Worm (Caenorhabditis elegans) whole organism, L4 larva: ENCODE measurements around the gene rfip-2.

Experiments used
- F26F4.8 ChIP-seq: fragments of 200-800 bp; sonication (Bioruptor generic); conservative IDR thresholded peaks from 2 replicates; pipeline ENCODE4 v1.3.6; 2022; ENCODE audit warnings: missing genetic modification characterization, missing compliant biosample characterization
- R02D3.7 ChIP-seq: fragments of 150-350 bp; sonication (generic microtip); optimal IDR thresholded peaks from 3 replicates; lab custom pipeline; 2014; ENCODE audit warnings: missing biosample characterization, missing genetic modification characterization
- T20F7.1 ChIP-seq: fragments of 200-800 bp; sonication (Bioruptor generic); optimal IDR thresholded peaks from 2 replicates; lab custom pipeline; 2018; ENCODE audit warnings: mild to moderate bottlenecking, missing genetic modification characterization, missing compliant biosample characterization
- T26A8.4 ChIP-seq: fragments of 200-800 bp; sonication (Bioruptor generic); IDR thresholded peaks from 2 replicates; pipeline ENCODE4 v1.3.6; 2022; ENCODE audit warnings: missing genetic modification characterization, missing compliant biosample characterization
- Y48G9A.11 ChIP-seq: fragments of 200-800 bp; sonication (Bioruptor generic); IDR thresholded peaks from 2 replicates; pipeline ENCODE4 v1.3.6; 2022; ENCODE audit warnings: missing genetic modification reagents, missing genetic modification characterization, missing compliant biosample characterization
- Y75B8A.6 ChIP-seq: fragments of 200-800 bp; sonication (Bioruptor generic); IDR thresholded peaks from 2 replicates; pipeline ENCODE4 v1.3.6; 2022; ENCODE audit warnings: missing genetic modification reagents, missing genetic modification characterization, missing compliant biosample characterization
- ZK546.5 ChIP-seq, 2 experiments: sonication (generic microtip); optimal IDR thresholded peaks; 2 replicates each; lab custom pipeline; 2017; ENCODE audit warnings: missing biosample characterization in 2 of 2, missing genetic modification characterization in 2 of 2
- aha-1 ChIP-seq: fragments of 150-350 bp; peaks from one replicate; lab custom pipeline; 2014; ENCODE audit warnings: missing biosample characterization, missing genetic modification characterization
- ama-1 ChIP-seq: fragments of 150-350 bp; optimal IDR thresholded peaks from 2 replicates; lab custom pipeline; 2014; ENCODE audit warnings: inconsistent platforms, mixed read lengths
- ceh-28 ChIP-seq: fragments of 150-350 bp; optimal IDR thresholded peaks from 2 replicates; lab custom pipeline; 2014; ENCODE audit warnings: missing biosample characterization, missing genetic modification reagents, missing genetic modification characterization
- ceh-44 ChIP-seq: fragments of 200-800 bp; sonication (Bioruptor generic); IDR thresholded peaks from 2 replicates; pipeline ENCODE4 v1.3.6; 2022; ENCODE audit warnings: missing genetic modification reagents, missing genetic modification characterization, missing compliant biosample characterization
- ceh-82 ChIP-seq: sonication (generic microtip); optimal IDR thresholded peaks from 2 replicates; lab custom pipeline; 2017; ENCODE audit warnings: missing biosample characterization, missing genetic modification characterization
- cey-2 ChIP-seq: sonication (generic microtip); optimal IDR thresholded peaks from 3 replicates; lab custom pipeline; 2017; ENCODE audit warnings: missing genetic modification characterization, mild to moderate bottlenecking, missing compliant biosample characterization, antibody characterized with exemption, borderline replicate concordance; ENCODE audit not compliant: insufficient read depth
- daf-16 ChIP-seq, 3 experiments: sonication (generic microtip); optimal IDR thresholded peaks; 2 replicates each; lab custom pipeline; 2016 to 2017; ENCODE audit warnings: missing genetic modification characterization in 3 of 3, missing genetic modification reagents in 3 of 3, mild to moderate bottlenecking in 2 of 3, missing compliant biosample characterization in 2 of 3, missing biosample characterization in 1 of 3, moderate library complexity in 1 of 3
- duxl-1 ChIP-seq: sonication (generic microtip); optimal IDR thresholded peaks from 2 replicates; lab custom pipeline; 2016; ENCODE audit warnings: mild to moderate bottlenecking, missing genetic modification characterization, moderate library complexity, missing compliant biosample characterization; ENCODE audit not compliant: poor library complexity
- egl-27 ChIP-seq: sonication (generic microtip); optimal IDR thresholded peaks from 3 replicates; lab custom pipeline; 2017; ENCODE audit warnings: missing biosample characterization, missing genetic modification reagents, missing genetic modification characterization
- gei-8 ChIP-seq: fragments of 200-800 bp; sonication (Bioruptor generic); optimal IDR thresholded peaks from 2 replicates; lab custom pipeline; 2018; ENCODE audit warnings: mild to moderate bottlenecking, missing genetic modification characterization, missing compliant biosample characterization
- hif-1 ChIP-seq, 2 experiments: sonication (generic microtip); optimal IDR thresholded peaks; 2 replicates each; lab custom pipeline; 2016 to 2017; ENCODE audit warnings: missing compliant biosample characterization in 2 of 2, missing genetic modification characterization in 2 of 2, missing genetic modification reagents in 2 of 2, missing genotype in 2 of 2, mild to moderate bottlenecking in 1 of 2
- hlh-11 ChIP-seq: fragments of 200-800 bp; sonication (Bioruptor generic); optimal IDR thresholded peaks from 2 replicates; lab custom pipeline; 2018; ENCODE audit warnings: mild to moderate bottlenecking, missing genetic modification characterization, missing compliant biosample characterization
- hmg-1.1 ChIP-seq: fragments of 200-800 bp; sonication (Bioruptor generic); IDR thresholded peaks from 2 replicates; pipeline ENCODE4 v1.3.6; 2022; ENCODE audit warnings: missing genetic modification reagents, missing genetic modification characterization, missing compliant biosample characterization
- lin-38 ChIP-seq: fragments of 200-800 bp; sonication (Bioruptor generic); IDR thresholded peaks from 2 replicates; pipeline ENCODE4 v1.3.6; 2022; ENCODE audit warnings: missing genetic modification reagents, missing genetic modification characterization, missing compliant biosample characterization
- madf-9 ChIP-seq: fragments of 200-800 bp; sonication (Bioruptor generic); conservative IDR thresholded peaks from 2 replicates; pipeline ENCODE4 v1.3.6; 2022; ENCODE audit warnings: missing genetic modification reagents, missing genetic modification characterization, missing compliant biosample characterization
- mdl-1 ChIP-seq, 2 experiments: fragments of 150-350 bp in 1 of 2; sonication (generic microtip) in 1 of 2; optimal IDR thresholded peaks; 2 replicates each; lab custom pipeline; 2014 to 2017; ENCODE audit warnings: missing biosample characterization in 2 of 2, missing genetic modification characterization in 2 of 2
- mdt-29 ChIP-seq: fragments of 200-800 bp; sonication (Bioruptor generic); IDR thresholded peaks from 2 replicates; pipeline ENCODE4 v1.3.6; 2022; ENCODE audit warnings: missing genetic modification reagents, missing genetic modification characterization, missing compliant biosample characterization
- mep-1 ChIP-seq: fragments of 150-350 bp; sonication (generic microtip); optimal IDR thresholded peaks from 3 replicates; lab custom pipeline; 2014; ENCODE audit warnings: missing biosample characterization, missing genetic modification characterization
- mxl-2 ChIP-seq: fragments of 200-800 bp; sonication (Bioruptor generic); conservative IDR thresholded peaks from 2 replicates; pipeline ENCODE4 v1.3.6; 2022; ENCODE audit warnings: missing genetic modification reagents, missing genetic modification characterization, missing compliant biosample characterization
- mxl-3 ChIP-seq: fragments of 200-800 bp; sonication (Bioruptor generic); optimal IDR thresholded peaks from 2 replicates; lab custom pipeline; 2018; ENCODE audit warnings: mild to moderate bottlenecking, missing genetic modification characterization, missing compliant biosample characterization
- nhr-41 ChIP-seq: fragments of 200-800 bp; sonication (Bioruptor generic); IDR thresholded peaks from 2 replicates; pipeline ENCODE4 v1.3.6; 2022; ENCODE audit warnings: missing genetic modification reagents, missing genetic modification characterization, missing compliant biosample characterization
- nhr-77 ChIP-seq: fragments of 150-350 bp; optimal IDR thresholded peaks from 2 replicates; lab custom pipeline; 2014; ENCODE audit warnings: missing biosample characterization, missing genetic modification characterization
- saeg-2 ChIP-seq: fragments of 200-800 bp; sonication (Bioruptor generic); IDR thresholded peaks from 2 replicates; pipeline ENCODE4 v1.3.6; 2022; ENCODE audit warnings: missing genetic modification reagents, missing genetic modification characterization, missing compliant biosample characterization
- sdz-12 ChIP-seq: fragments of 200-800 bp; sonication (Bioruptor generic); optimal IDR thresholded peaks from 2 replicates; lab custom pipeline; 2018; ENCODE audit warnings: mild to moderate bottlenecking, missing genetic modification characterization, missing compliant biosample characterization
- spr-1 ChIP-seq: sonication (generic microtip); optimal IDR thresholded peaks from 2 replicates; lab custom pipeline; 2016; ENCODE audit warnings: mild to moderate bottlenecking, missing genetic modification characterization, missing compliant biosample characterization
- tag-97 ChIP-seq: fragments of 200-800 bp; sonication (Bioruptor generic); IDR thresholded peaks from 2 replicates; pipeline ENCODE4 v1.3.6; 2022; ENCODE audit warnings: missing genetic modification characterization, missing compliant biosample characterization
- ztf-7 ChIP-seq: fragments of 150-350 bp; optimal IDR thresholded peaks from 2 replicates; lab custom pipeline; 2014; ENCODE audit warnings: missing biosample characterization, missing genetic modification characterization

The rfip-2 gene

DNA sequence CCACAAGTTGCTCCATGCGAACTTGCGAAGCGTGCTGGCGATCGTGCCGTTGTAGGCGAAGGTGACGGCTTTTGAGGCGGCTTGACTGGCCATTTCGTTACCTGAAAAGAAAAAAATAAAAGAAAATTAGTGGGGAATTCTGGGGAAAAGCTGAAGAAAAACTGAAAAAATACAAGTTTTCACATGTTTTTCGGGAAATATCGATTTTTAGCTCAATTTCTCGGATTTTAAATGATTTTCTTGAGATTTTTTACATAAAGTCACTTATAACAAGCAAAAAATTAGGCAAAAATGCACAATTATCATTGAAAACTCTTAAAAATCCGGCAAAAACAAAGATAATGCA, 22.6 kb upstream of the rfip-2 start, which contains the start of gene T02H6.11:
T02H6.11 (minus strand) TSS at position 101 of the 346 bp plus-strand sequence.
- TF ChIP-seq Y75B8A.6 (GFP tag; lab: Robert Waterston, UW): no peak
- TF ChIP-seq madf-9 (GFP tag; lab: Robert Waterston, UW): no peak
- TF ChIP-seq R02D3.7 (tag; lab: Kevin White, UChicago): no peak
- no peak for TF ChIP-seq ceh-82
- no peak for TF ChIP-seq mdt-29 (GFP tag; lab: Robert Waterston, UW)
- TF ChIP-seq mxl-2 (GFP tag; lab: Robert Waterston, UW): no peak
- TF ChIP-seq mdl-1 (tag; optimal IDR thresholded peaks at IDR 0.05; lab: Kevin White, UChicago): no peak
- no peak for TF ChIP-seq mxl-3 (GFP tag; lab: Kevin White, UChicago)
- TF ChIP-seq ceh-44 (GFP tag; lab: Robert Waterston, UW): no peak
- no peak for TF ChIP-seq nhr-77 (tag; lab: Kevin White, UChicago)
- no peak for TF ChIP-seq nhr-41 (GFP tag; lab: Robert Waterston, UW)
- no peak for TF ChIP-seq duxl-1 (tag; lab: Kevin White, UChicago)
- TF ChIP-seq T26A8.4 (GFP tag; lab: Robert Waterston, UW): no peak
- no peak for TF ChIP-seq mep-1
- TF ChIP-seq tag-97 (GFP tag; lab: Robert Waterston, UW): no peak
- no peak for TF ChIP-seq hmg-1.1 (GFP tag; lab: Robert Waterston, UW)
- no peak for TF ChIP-seq ztf-7 (tag; lab: Kevin White, UChicago)
- no peak for TF ChIP-seq hif-1 (tag; optimal IDR thresholded peaks at IDR 0.05; lab: Kevin White, UChicago)
- TF ChIP-seq, all 104 proteins: peak for 0

DNA sequence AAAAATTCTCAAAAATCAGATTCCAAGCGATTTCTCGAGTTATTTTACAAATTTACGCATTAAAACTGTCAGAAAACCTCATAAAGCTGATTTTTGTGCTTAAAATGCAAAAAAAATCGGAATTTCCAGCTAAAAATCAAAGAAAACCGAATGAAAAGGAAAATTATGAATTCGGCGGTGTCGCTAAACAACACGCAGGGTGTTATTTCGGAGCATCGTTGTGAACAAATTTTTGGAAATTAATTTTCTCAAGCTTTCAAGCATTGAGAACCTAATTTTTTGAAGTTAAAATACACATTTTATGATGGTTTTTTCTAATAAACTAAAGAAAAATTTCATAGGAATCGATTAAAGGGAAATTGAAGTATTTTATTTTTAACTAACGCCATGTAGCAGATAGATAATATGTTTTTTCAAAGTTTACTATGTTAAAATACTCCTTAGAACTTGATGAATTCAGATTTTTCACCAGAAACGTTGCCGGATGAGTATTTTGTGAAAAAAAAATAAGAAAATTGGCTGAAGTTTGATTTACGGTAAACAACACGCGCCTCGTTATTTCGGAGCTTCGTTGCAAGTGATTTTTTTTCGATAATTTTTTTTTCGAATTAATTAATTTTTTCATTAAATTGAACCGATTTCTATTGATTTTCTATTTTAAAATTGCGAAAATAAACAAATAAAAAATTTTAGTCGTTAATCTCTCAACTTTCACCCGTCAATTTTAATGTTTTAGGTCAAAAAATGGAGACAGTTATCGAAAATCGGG, 22.0 kb upstream of the rfip-2 start, which contains the start of gene thoc-1:
thoc-1 (plus strand) TSS at position 737 of the 769 bp plus-strand sequence.
- 0 out of 2 replicates have a peak, but pooled peaks have one; percentile 19 for TF ChIP-seq Y48G9A.11 (GFP tag; lab: Robert Waterston, UW)
- no peak for TF ChIP-seq ama-1 (lab: Kevin White, UChicago)
- TF ChIP-seq cey-2: no peak
- peak; percentile 93 for TF ChIP-seq T20F7.1 (GFP tag; lab: Kevin White, UChicago)
- no peak for TF ChIP-seq egl-27 (tag; lab: Kevin White, UChicago)
- no peak for TF ChIP-seq daf-16 (GFP tag; optimal IDR thresholded peaks at IDR 0.05; lab: Kevin White, UChicago)
- peak; percentile 3 for TF ChIP-seq daf-16 (tag; optimal IDR thresholded peaks at IDR 0.05; lab: Kevin White, UChicago)
- TF ChIP-seq gei-8 (GFP tag; lab: Kevin White, UChicago): no peak

DNA sequence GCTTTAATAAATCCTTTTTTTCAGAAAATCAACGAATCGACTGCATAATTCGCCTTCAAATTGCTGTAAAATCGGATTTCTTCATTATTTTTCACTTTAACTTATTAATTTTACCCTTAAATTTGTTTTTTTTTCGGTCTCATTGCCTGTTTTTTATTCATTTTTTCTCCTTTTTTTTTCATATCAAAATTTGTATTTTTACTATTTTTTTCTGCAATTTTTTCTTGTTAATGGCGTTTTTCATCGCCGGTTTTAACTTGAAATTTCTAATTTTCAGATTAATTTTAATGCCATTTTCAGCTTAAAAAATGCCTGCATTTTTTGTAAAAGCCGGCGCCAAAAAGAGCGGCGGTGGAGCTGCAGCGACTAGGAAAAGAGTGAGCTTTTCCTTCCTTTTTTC, 14.5 kb upstream of the rfip-2 start, which contains the start of gene T02H6.1:
T02H6.1 (plus strand) TSS at position 301 of the 400 bp plus-strand sequence.
- no peak for TF ChIP-seq ceh-28 (tag; lab: Kevin White, UChicago)
- no peak for TF ChIP-seq hlh-11 (tag; lab: Kevin White, UChicago)

DNA sequence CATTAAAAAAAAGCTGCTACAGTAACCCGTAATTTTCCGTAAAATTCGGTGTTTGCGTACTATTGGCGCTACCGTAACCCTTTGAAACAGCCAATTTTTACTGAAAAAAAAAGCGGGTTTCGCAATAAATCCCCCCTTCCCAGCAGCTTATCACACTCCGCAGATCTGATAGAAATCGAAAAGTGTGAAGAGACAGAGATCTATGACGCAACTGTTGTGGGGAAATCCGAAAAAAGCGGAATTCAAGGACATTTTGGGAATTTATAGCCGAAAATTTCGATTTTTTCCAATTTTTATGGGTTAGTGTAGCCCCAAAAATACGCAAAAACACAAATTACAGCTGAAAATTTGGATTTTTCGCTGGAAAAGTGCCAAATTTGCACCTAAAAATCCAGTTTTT, 1.7 kb upstream of the rfip-2 start:
- TF ChIP-seq aha-1 (tag; lab: Kevin White, UChicago) (peak; percentile 14), saeg-2 (GFP tag; lab: Robert Waterston, UW) (no peak)
- TF ChIP-seq, all 104 proteins: peak for 1

DNA sequence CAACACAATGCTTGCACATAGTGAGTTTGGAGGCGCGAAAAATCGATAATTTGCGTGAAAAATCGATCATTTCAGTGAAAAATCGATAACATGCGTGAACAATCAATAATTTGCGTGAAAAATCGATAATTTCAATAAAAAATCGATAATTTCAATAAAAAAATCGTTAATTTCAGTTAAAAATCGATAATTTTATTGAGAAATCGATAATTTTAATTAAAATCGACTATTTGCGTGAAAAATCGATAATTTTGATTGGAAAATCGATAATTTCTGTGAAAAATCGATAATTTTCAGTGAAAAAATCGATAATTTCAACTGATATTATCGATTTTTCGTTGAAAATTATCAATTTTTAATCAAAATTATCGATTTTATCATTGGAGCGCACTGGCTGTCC, 416 bp downstream of the rfip-2 start:
- no peak for TF ChIP-seq saeg-2 (GFP tag; lab: Robert Waterston, UW)
- no peak for TF ChIP-seq cey-2
- peak; percentile 0 for TF ChIP-seq aha-1 (tag; lab: Kevin White, UChicago)
- TF ChIP-seq Y75B8A.6 (GFP tag; lab: Robert Waterston, UW): no peak
- TF ChIP-seq sdz-12 (GFP tag; lab: Kevin White, UChicago): no peak
- no peak for TF ChIP-seq lin-38 (GFP tag; lab: Robert Waterston, UW)
- TF ChIP-seq ZK546.5 (tag; optimal IDR thresholded peaks at IDR 0.05; lab: Kevin White, UChicago): no peak
- no peak for TF ChIP-seq F26F4.8 (GFP tag; lab: Robert Waterston, UW)
- peak; percentile 99 for TF ChIP-seq ceh-28 (tag; lab: Kevin White, UChicago)
- TF ChIP-seq spr-1 (tag; lab: Kevin White, UChicago): no peak
- TF ChIP-seq, all 104 proteins: peak for 2
